Worm (Caenorhabditis elegans): Measurements from ENCODE around the gene DH11.5.

The DH11.5 gene

DNA sequence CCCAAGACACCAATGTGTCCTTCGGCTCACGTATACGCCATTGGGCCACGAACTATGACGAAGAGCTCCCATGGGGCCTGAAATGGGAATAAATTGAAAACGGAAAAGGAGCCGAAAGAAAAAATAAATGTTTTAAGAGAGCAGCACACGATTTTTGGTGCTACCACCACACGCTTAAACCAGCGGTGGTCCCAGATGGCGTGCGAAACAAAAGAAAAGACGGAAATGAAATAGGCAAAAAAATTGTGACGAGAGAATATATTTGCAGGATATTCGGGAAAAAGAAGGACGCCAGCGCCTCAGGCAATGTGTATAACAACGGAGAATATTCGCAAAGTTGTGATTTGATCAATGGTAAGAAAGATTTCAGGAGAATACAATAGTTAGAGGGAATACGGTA lies 10.5 kb downstream of the DH11.5 start:
- TF ChIP-seq ztf-23 (GFP tag; IDR thresholded peaks at IDR 0.05), result no peak

- TF ChIP-seq flt-1 (GFP tag; IDR thresholded peaks at IDR 0.05) (no peak), T22C8.4 (GFP tag; IDR thresholded peaks at IDR 0.05) (no peak), cog-1 (tag; optimal IDR thresholded peaks at IDR 0.05) (no peak), ztf-29 (GFP tag; IDR thresholded peaks at IDR 0.05) (no peak), ztf-23 (GFP tag; IDR thresholded peaks at IDR 0.05) (no peak), med-1 (GFP tag; optimal IDR thresholded peaks at IDR 0.05; ENCODE audit: insufficient read depth) (no peak), tab-1 (GFP tag; IDR thresholded peaks at IDR 0.05) (no peak), ref-1 (GFP tag; conservative IDR thresholded peaks at IDR 0.05) (no peak), klf-2 (GFP tag; conservative IDR thresholded peaks at IDR 0.05) (no peak)
Observed at ce11 chrII:7990192-7990591, 13.8 kb downstream of the DH11.5 start.

DNA sequence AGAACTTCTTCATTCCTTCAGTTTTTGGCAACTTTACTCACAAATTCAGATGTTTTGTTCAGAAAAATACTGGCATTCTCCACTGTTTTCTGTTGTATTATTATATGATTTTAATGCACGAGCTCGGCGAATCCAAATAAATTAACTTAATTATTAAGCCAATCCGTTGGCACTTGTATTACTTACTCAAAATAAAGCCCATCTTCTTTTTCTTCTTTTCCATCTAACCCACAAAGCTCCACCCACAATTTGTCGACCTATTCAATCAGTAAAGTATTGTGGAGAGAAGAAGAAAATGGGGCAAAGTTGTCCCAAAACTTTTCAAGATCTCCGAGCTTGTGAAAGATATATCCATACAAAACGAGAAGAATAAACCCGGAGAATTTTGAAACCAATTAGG lies 14.9 kb downstream of the DH11.5 start:
- TF ChIP-seq med-1 (GFP tag; optimal IDR thresholded peaks at IDR 0.05; ENCODE audit: insufficient read depth), result no peak
- no peak for TF ChIP-seq ref-1 (GFP tag; conservative IDR thresholded peaks at IDR 0.05)
- no peak for TF ChIP-seq klf-2 (GFP tag; conservative IDR thresholded peaks at IDR 0.05)
- no peak for TF ChIP-seq tab-1 (GFP tag; IDR thresholded peaks at IDR 0.05)

DNA sequence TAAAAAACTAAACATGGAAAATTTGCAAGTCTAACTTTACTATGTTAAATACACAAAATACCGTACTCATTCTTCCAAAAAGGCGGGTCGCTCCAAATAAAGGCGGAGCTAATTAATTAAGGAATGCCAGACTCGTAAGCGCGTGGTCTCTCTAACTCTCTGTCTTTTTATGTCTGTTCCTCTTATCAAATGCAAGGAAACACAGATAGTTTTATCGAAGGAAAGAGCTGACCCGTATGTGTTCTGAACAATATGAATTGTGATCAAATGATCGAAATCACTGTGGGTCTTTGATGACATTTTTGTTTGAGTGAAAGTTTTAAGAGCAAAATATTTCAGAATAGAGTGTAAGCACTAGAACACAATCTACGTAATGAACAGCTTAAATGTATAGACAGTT lies 25.0 kb downstream of the DH11.5 start:
- no peak for TF ChIP-seq ztf-23 (GFP tag; IDR thresholded peaks at IDR 0.05)
- TF ChIP-seq cog-1 (tag; optimal IDR thresholded peaks at IDR 0.05), result no peak
- no peak for TF ChIP-seq ref-1 (GFP tag; conservative IDR thresholded peaks at IDR 0.05)

DNA sequence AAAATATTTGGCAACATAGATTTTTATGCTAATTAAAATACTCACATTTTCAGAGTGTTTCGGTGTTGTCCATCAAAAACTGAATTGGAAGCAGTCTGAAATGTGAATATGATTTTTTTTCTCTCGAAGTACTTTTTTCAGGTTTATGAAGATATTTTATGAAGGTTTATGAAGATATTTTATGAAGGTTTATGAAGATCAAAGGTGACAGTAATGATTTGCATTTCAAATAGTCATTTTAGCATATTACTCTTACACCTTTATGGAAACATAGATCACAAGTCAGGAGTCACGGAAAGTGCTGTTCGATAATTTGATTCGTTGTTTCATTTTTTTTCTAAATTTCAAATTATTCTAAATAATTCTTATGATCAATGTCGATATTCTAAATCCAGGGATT lies 27.7 kb downstream of the DH11.5 start, which contains the start of gene pgp-11:
Gene pgp-11, minus strand, starts transcription at position 101 of the 400 bp plus-strand sequence.
- no peak for TF ChIP-seq ref-1 (GFP tag; conservative IDR thresholded peaks at IDR 0.05)
- TF ChIP-seq klf-2 (GFP tag; conservative IDR thresholded peaks at IDR 0.05), result no peak
- TF ChIP-seq ztf-23 (GFP tag; IDR thresholded peaks at IDR 0.05), result no peak
- TF ChIP-seq cog-1 (tag; optimal IDR thresholded peaks at IDR 0.05), result no peak
- TF ChIP-seq ztf-29 (GFP tag; IDR thresholded peaks at IDR 0.05), result no peak
- TF ChIP-seq flt-1 (GFP tag; IDR thresholded peaks at IDR 0.05), result no peak
- no peak for TF ChIP-seq med-1 (GFP tag; optimal IDR thresholded peaks at IDR 0.05; ENCODE audit: insufficient read depth)
- no peak for TF ChIP-seq T22C8.4 (GFP tag; IDR thresholded peaks at IDR 0.05)
- TF ChIP-seq tab-1 (GFP tag; IDR thresholded peaks at IDR 0.05), result no peak

- TF ChIP-seq med-1 (GFP tag; optimal IDR thresholded peaks at IDR 0.05; ENCODE audit: insufficient read depth) (no peak), tab-1 (GFP tag; IDR thresholded peaks at IDR 0.05) (no peak), ztf-23 (GFP tag; IDR thresholded peaks at IDR 0.05) (no peak), T22C8.4 (GFP tag; IDR thresholded peaks at IDR 0.05) (no peak), klf-2 (GFP tag; conservative IDR thresholded peaks at IDR 0.05) (no peak), cog-1 (tag; optimal IDR thresholded peaks at IDR 0.05) (no peak), ztf-29 (GFP tag; IDR thresholded peaks at IDR 0.05) (no peak), ref-1 (GFP tag; conservative IDR thresholded peaks at IDR 0.05) (no peak)
Observed at ce11 chrII:8004752-8005151, 28.3 kb downstream of the DH11.5 start.

- TF ChIP-seq flt-1 (GFP tag; IDR thresholded peaks at IDR 0.05) (no peak), cog-1 (tag; optimal IDR thresholded peaks at IDR 0.05) (no peak), ref-1 (GFP tag; conservative IDR thresholded peaks at IDR 0.05) (no peak), ztf-29 (GFP tag; IDR thresholded peaks at IDR 0.05) (no peak), med-1 (GFP tag; optimal IDR thresholded peaks at IDR 0.05; ENCODE audit: insufficient read depth) (no peak), T22C8.4 (GFP tag; IDR thresholded peaks at IDR 0.05) (no peak), klf-2 (GFP tag; conservative IDR thresholded peaks at IDR 0.05) (no peak)
Observed at ce11 chrII:8006962-8007361, 30.6 kb downstream of the DH11.5 start.

ce11 chrII:8008334-8008733 lies 31.9 kb downstream of the DH11.5 start, which contains the start of gene glna-2:
TSS of gene glna-2 (plus strand) at chrII:8008634.
- TF ChIP-seq tab-1 (GFP tag; IDR thresholded peaks at IDR 0.05) (no peak), T22C8.4 (GFP tag; IDR thresholded peaks at IDR 0.05) (no peak), klf-2 (GFP tag; conservative IDR thresholded peaks at IDR 0.05) (no peak), flt-1 (GFP tag; IDR thresholded peaks at IDR 0.05) (no peak), med-1 (GFP tag; optimal IDR thresholded peaks at IDR 0.05; ENCODE audit: insufficient read depth) (no peak), ztf-29 (GFP tag; IDR thresholded peaks at IDR 0.05) (no peak), ztf-23 (GFP tag; IDR thresholded peaks at IDR 0.05) (no peak), ref-1 (GFP tag; conservative IDR thresholded peaks at IDR 0.05) (no peak), cog-1 (tag; optimal IDR thresholded peaks at IDR 0.05) (no peak)

- TF ChIP-seq ref-1 (GFP tag; conservative IDR thresholded peaks at IDR 0.05), result no peak
- TF ChIP-seq ztf-23 (GFP tag; IDR thresholded peaks at IDR 0.05), result no peak
- no peak for TF ChIP-seq med-1 (GFP tag; optimal IDR thresholded peaks at IDR 0.05; ENCODE audit: insufficient read depth)
- no peak for TF ChIP-seq cog-1 (tag; optimal IDR thresholded peaks at IDR 0.05)
Observed at ce11 chrII:8012071-8013031, 35.9 kb downstream of the DH11.5 start, which contains the start of gene DH11.2. TSS of gene DH11.2 (plus strand) at chrII:8012816.

- TF ChIP-seq T22C8.4 (GFP tag; IDR thresholded peaks at IDR 0.05), result 0 out of 2 replicates have a peak, but pooled peaks have one; percentile 13
- no peak for TF ChIP-seq klf-2 (GFP tag; conservative IDR thresholded peaks at IDR 0.05)
- TF ChIP-seq tab-1 (GFP tag; IDR thresholded peaks at IDR 0.05), result no peak
Observed at ce11 chrII:8015483-8015938, 39.1 kb downstream of the DH11.5 start.
